Worm (Caenorhabditis elegans): Measurements from ENCODE around the gene T09A5.4.

Gene T09A5.4

DNA sequence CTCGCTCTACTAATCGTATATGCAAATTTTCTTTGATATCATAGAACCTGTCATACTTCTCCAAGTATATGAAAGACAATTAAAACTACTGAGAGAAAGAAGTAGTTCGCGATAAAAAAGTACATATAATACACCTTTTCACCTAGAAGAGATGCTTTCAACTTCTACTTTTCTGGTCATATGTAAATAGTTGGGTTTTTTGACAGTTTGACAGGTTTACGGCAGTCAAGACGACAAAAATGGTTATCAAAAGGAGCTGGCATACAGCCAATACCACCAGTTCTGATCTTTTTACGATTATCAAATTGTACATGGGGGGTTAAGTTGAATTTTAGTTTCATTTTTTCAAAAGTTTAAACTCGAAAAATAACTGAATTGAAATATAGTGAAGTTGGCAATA, 31.1 kb upstream of the T09A5.4 start:
- TF ChIP-seq php-3 (GFP tag; IDR thresholded peaks at IDR 0.05) (peak; percentile 96), hlh-11 (tag; optimal IDR thresholded peaks at IDR 0.05) (peak; percentile 86), aha-1 (tag) (peak; percentile 57), nhr-77 (tag; optimal IDR thresholded peaks at IDR 0.05) (peak; percentile 40), dve-1 (tag; optimal IDR thresholded peaks at IDR 0.05; ENCODE audit: insufficient read depth) (peak; percentile 93), zfp-3 (GFP tag; conservative IDR thresholded peaks at IDR 0.05) (no peak), F44E2.7 (GFP tag; IDR thresholded peaks at IDR 0.05) (no peak), unc-62 (GFP tag; optimal IDR thresholded peaks at IDR 0.05 in 1 of 2) (peak; percentile 8 to 73), unc-62 (tag; optimal IDR thresholded peaks at IDR 0.05) (no peak), ceh-44 (GFP tag; IDR thresholded peaks at IDR 0.05) (no peak), zip-11 (GFP tag; IDR thresholded peaks at IDR 0.05) (no peak), saeg-2 (GFP tag; IDR thresholded peaks at IDR 0.05) (no peak), vab-7 (GFP tag; IDR thresholded peaks at IDR 0.05) (no peak), nhr-28 (tag; optimal IDR thresholded peaks at IDR 0.05) (peak; percentile 73), zip-2 (tag; optimal IDR thresholded peaks at IDR 0.05) (no peak), hlh-30 (tag; optimal IDR thresholded peaks at IDR 0.05; ENCODE audit: insufficient read depth) (peak; percentile 7), nhr-25 (tag; optimal IDR thresholded peaks at IDR 0.05; ENCODE audit: borderline replicate concordance, insufficient read depth) (no peak), ceh-32 (tag; optimal IDR thresholded peaks at IDR 0.05; ENCODE audit: poor library complexity) (no peak), Y75B8A.6 (GFP tag; IDR thresholded peaks at IDR 0.05) (no peak), nhr-237 (tag; optimal IDR thresholded peaks at IDR 0.05) (no peak), madf-5 (GFP tag; IDR thresholded peaks at IDR 0.05) (no peak), lsy-2 (tag; optimal IDR thresholded peaks at IDR 0.05) (peak in 1 of 2 experiments; percentile 10), nhr-48 (tag; optimal IDR thresholded peaks at IDR 0.05) (peak; percentile 34), daf-16 (GFP tag; optimal IDR thresholded peaks at IDR 0.05) (no peak), daf-16 (tag; optimal IDR thresholded peaks at IDR 0.05) (peak; percentile 90), pqm-1 (tag; optimal IDR thresholded peaks at IDR 0.05) (peak; percentile 89), F10B5.3 (tag; optimal IDR thresholded peaks at IDR 0.05) (no peak), tra-1 (GFP tag; IDR thresholded peaks at IDR 0.05) (peak; percentile 84), nhr-102 (tag; optimal IDR thresholded peaks at IDR 0.05) (peak; percentile 29)

DNA sequence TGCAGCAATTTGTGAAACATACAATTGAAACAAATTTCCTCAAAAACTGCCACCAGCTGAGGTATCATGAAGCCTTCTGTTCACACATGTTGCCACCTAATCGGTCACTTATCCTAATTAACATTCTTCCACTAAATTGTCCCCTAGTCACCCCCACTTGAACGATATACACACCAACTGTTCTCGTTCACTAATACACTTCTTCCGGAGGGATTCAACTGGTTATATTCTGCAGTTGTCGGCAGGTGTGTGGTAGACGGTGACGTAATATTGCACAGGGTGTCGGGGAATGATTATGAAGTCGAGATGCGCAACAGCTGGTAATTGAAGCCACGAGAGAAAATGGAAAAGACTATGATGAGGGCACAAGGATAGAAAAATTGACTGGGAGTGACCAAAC, 30.6 kb upstream of the T09A5.4 start:
- TF ChIP-seq zfp-2 (tag; optimal IDR thresholded peaks at IDR 0.05) (no peak), cey-2 (tag; optimal IDR thresholded peaks at IDR 0.05; ENCODE audit: borderline replicate concordance, insufficient read depth) (no peak), hmg-1.1 (GFP tag; IDR thresholded peaks at IDR 0.05) (no peak), daf-12 (tag; optimal IDR thresholded peaks at IDR 0.05) (no peak), hlh-30 (tag; optimal IDR thresholded peaks at IDR 0.05; ENCODE audit: insufficient read depth) (no peak), ceh-62 (tag; optimal IDR thresholded peaks at IDR 0.05) (no peak), hif-1 (tag; optimal IDR thresholded peaks at IDR 0.05) (no peak), ZK337.2 (GFP tag; IDR thresholded peaks at IDR 0.05) (no peak), ztf-7 (tag; optimal IDR thresholded peaks at IDR 0.05) (no peak)

ce11 chrII:7816163-7816776, 29.7 kb upstream of the T09A5.4 start, which contains the start of gene cki-2:
Gene cki-2, plus strand, starts transcription at chrII:7816499.
- TF ChIP-seq F49E8.2 (tag; optimal IDR thresholded peaks at IDR 0.05; ENCODE audit: borderline replicate concordance) (no peak), nhr-28 (tag; optimal IDR thresholded peaks at IDR 0.05) (peak; percentile 4), ceh-82 (tag; optimal IDR thresholded peaks at IDR 0.05) (no peak), nhr-41 (GFP tag; IDR thresholded peaks at IDR 0.05) (no peak), saeg-2 (GFP tag; IDR thresholded peaks at IDR 0.05) (no peak), nhr-237 (tag; optimal IDR thresholded peaks at IDR 0.05) (no peak), nhr-111 (GFP tag; optimal IDR thresholded peaks at IDR 0.05) (no peak), rbr-2 (tag; optimal IDR thresholded peaks at IDR 0.05) (no peak), dpl-1 (GFP tag; optimal IDR thresholded peaks at IDR 0.05) (peak; percentile 25), egl-27 (tag; optimal IDR thresholded peaks at IDR 0.05) (no peak), php-3 (GFP tag; IDR thresholded peaks at IDR 0.05) (no peak), daf-16 (GFP tag; optimal IDR thresholded peaks at IDR 0.05) (no peak), daf-16 (tag; optimal IDR thresholded peaks at IDR 0.05) (peak; percentile 26), zag-1 (tag; optimal IDR thresholded peaks at IDR 0.05) (no peak), unc-130 (GFP tag; optimal IDR thresholded peaks at IDR 0.05) (no peak), nhr-6 (tag; optimal IDR thresholded peaks at IDR 0.05) (no peak), tag-97 (GFP tag; IDR thresholded peaks at IDR 0.05) (no peak), nhr-25 (tag; optimal IDR thresholded peaks at IDR 0.05; ENCODE audit: borderline replicate concordance, insufficient read depth) (no peak), unc-62 (GFP tag; optimal IDR thresholded peaks at IDR 0.05 in 1 of 2) (peak in 1 of 2 experiments; percentile 22), unc-62 (tag; optimal IDR thresholded peaks at IDR 0.05) (no peak)
